Worm (Caenorhabditis elegans): Measurements from ENCODE around the gene F27B10.1.

DNA sequence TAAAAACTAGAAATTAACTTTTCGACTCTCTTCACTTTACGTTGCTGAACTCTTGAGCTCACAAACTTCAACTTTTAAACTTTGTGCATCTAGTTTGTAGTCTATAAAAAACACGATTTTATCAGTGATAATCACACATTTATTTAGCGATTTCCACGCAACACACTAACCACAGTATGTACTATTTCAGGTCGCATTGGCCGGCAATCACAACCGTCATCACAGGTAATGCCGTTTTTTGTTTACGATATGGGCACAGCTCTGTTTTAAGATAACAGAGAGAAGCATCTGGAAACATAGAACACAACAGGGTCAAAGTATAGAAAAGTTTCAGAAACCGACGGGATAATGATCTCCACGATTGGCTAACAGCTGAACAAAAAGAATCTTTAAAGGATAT, 3.8 kb downstream of the F27B10.1 start:
- TF ChIP-seq him-1 (tag; optimal IDR thresholded peaks at IDR 0.05): no peak
- no peak for TF ChIP-seq W03F9.2 (tag; optimal IDR thresholded peaks at IDR 0.05)
